Fruit fly (Drosophila melanogaster) whole organism, adult: Measurements from ENCODE around the gene eRF1.
A peak's percentile ranks its signal among the peaks of the same experiment; 100 is the strongest.

Experiments used
- CG11617 ChIP-seq: fragments of 200-800 bp; sonication (Bioruptor generic); optimal IDR thresholded peaks from 2 replicates; lab custom pipeline; 2017; ENCODE audit warnings: mild to moderate bottlenecking, missing biosample characterization, missing genetic modification reagents, missing genetic modification characterization
- CG12768 ChIP-seq: fragments of 200-800 bp; sonication (Bioruptor generic); optimal IDR thresholded peaks from 2 replicates; lab custom pipeline; 2017; ENCODE audit warnings: missing biosample characterization, missing genetic modification characterization, mild to moderate bottlenecking, moderate library complexity, missing genetic modification reagents
- CG14711 ChIP-seq: fragments of 200-800 bp; sonication (Bioruptor generic); optimal IDR thresholded peaks from 2 replicates; lab custom pipeline; 2018; ENCODE audit warnings: missing biosample characterization, mild to moderate bottlenecking, missing genetic modification characterization, moderate library complexity
- CG1620 ChIP-seq: fragments of 200-800 bp; sonication (Bioruptor generic); optimal IDR thresholded peaks from 2 replicates; lab custom pipeline; 2016; ENCODE audit warnings: missing biosample characterization, missing genetic modification characterization
- CG33017 ChIP-seq: fragments of 200-800 bp; sonication (Bioruptor generic); optimal IDR thresholded peaks from 2 replicates; lab custom pipeline; 2018; ENCODE audit warnings: missing biosample characterization, mild to moderate bottlenecking, missing genetic modification characterization, moderate library complexity
- CG5204 ChIP-seq: fragments of 200-800 bp; sonication (Bioruptor generic); optimal IDR thresholded peaks from 2 replicates; lab custom pipeline; 2016; ENCODE audit warnings: missing biosample characterization, missing genetic modification characterization
- CG7045 ChIP-seq: fragments of 200-800 bp; sonication (Bioruptor generic); optimal IDR thresholded peaks from 2 replicates; lab custom pipeline; 2017; ENCODE audit warnings: missing biosample characterization, mild to moderate bottlenecking, missing genetic modification characterization
- CG7101 ChIP-seq: fragments of 200-800 bp; sonication (Bioruptor generic); optimal IDR thresholded peaks from 2 replicates; lab custom pipeline; 2018; ENCODE audit warnings: missing biosample characterization, mild to moderate bottlenecking, missing genetic modification characterization, moderate library complexity
- Clk ChIP-seq: fragments of 200-800 bp; sonication (Bioruptor generic); optimal IDR thresholded peaks from 2 replicates; lab custom pipeline; 2017; ENCODE audit warnings: missing biosample characterization, missing genetic modification characterization
- Crg-1 ChIP-seq: fragments of 200-800 bp; sonication (Bioruptor generic); optimal IDR thresholded peaks from 2 replicates; lab custom pipeline; 2016; ENCODE audit warnings: missing biosample characterization, missing genetic modification characterization
- Hr96 ChIP-seq: fragments of 200-800 bp; sonication (Bioruptor generic); optimal IDR thresholded peaks from 2 replicates; lab custom pipeline; 2016; ENCODE audit warnings: missing biosample characterization, missing genetic modification characterization
- Mnt ChIP-seq: fragments of 200-800 bp; sonication (Bioruptor generic); optimal IDR thresholded peaks from 2 replicates; lab custom pipeline; 2016; ENCODE audit warnings: missing biosample characterization, mild to moderate bottlenecking, missing genetic modification characterization
- bab1 ChIP-seq: fragments of 200-800 bp; sonication (Bioruptor generic); optimal IDR thresholded peaks from 3 replicates; lab custom pipeline; 2019; ENCODE audit warnings: missing biosample characterization, mild to moderate bottlenecking, missing genetic modification characterization, moderate library complexity
- cic ChIP-seq: fragments of 200-800 bp; sonication (Bioruptor generic); optimal IDR thresholded peaks from 2 replicates; lab custom pipeline; 2017; ENCODE audit warnings: missing biosample characterization, mild to moderate bottlenecking, missing genetic modification characterization, moderate library complexity
- cnc ChIP-seq, 2 experiments: fragments of >200 bp; optimal IDR thresholded peaks; 2 replicates each; lab custom pipeline; 2017
- kay ChIP-seq: fragments of 200-800 bp; sonication (Bioruptor generic); peaks from one replicate; lab custom pipeline; 2016; ENCODE audit warnings: missing biosample characterization, missing genetic modification characterization, borderline replicate concordance
- ovo ChIP-seq: fragments of 200-800 bp; sonication (Bioruptor generic); optimal IDR thresholded peaks from 2 replicates; lab custom pipeline; 2016; ENCODE audit warnings: missing biosample characterization, missing genetic modification characterization
- pad ChIP-seq: fragments of 200-800 bp; sonication (Bioruptor generic); optimal IDR thresholded peaks from 3 replicates; lab custom pipeline; 2017; ENCODE audit warnings: missing biosample characterization, missing genetic modification characterization, mild to moderate bottlenecking, moderate library complexity, missing genetic modification reagents
- tj ChIP-seq: fragments of 200-800 bp; sonication (Bioruptor generic); optimal IDR thresholded peaks from 3 replicates; lab custom pipeline; 2017; ENCODE audit warnings: missing biosample characterization, mild to moderate bottlenecking, missing genetic modification characterization, moderate library complexity
- toe ChIP-seq: fragments of 200-800 bp; sonication (Bioruptor generic); optimal IDR thresholded peaks from 2 replicates; lab custom pipeline; 2016; ENCODE audit warnings: missing biosample characterization, missing genetic modification characterization

The eRF1 gene

dm6 chr3L:20309758-20310733, 38.1 kb upstream of the eRF1 start:
- TF ChIP-seq CG5204 (GFP tag; lab: Kevin White, UChicago) (no peak), CG1620 (GFP tag; lab: Kevin White, UChicago) (peak; percentile 77), Hr96 (no peak), CG7045 (GFP tag; lab: Kevin White, UChicago) (no peak), CG7101 (tag; lab: Kevin White, UChicago) (peak; percentile 53), bab1 (peak; percentile 66), Mnt (GFP tag; lab: Kevin White, UChicago) (peak; percentile 20), cnc (optimal IDR thresholded peaks at IDR 0.05; lab: Kevin White, UChicago) (no peak), tj (no peak), pad (GFP tag; lab: Kevin White, UChicago) (peak; percentile 68), CG33017 (no peak), toe (GFP tag; lab: Kevin White, UChicago) (no peak), ovo (peak; percentile 5), kay (GFP tag; lab: Kevin White, UChicago) (no peak), CG11617 (GFP tag; lab: Kevin White, UChicago) (no peak), cic (GFP tag; lab: Kevin White, UChicago) (no peak), Clk (GFP tag; lab: Kevin White, UChicago) (no peak), Crg-1 (GFP tag; lab: Kevin White, UChicago) (peak; percentile 73), CG14711 (peak; percentile 44), CG12768 (GFP tag; lab: Kevin White, UChicago) (no peak)

- TF ChIP-seq CG5204 (GFP tag; lab: Kevin White, UChicago) (no peak), ovo (peak; percentile 15), CG11617 (GFP tag; lab: Kevin White, UChicago) (no peak), CG33017 (no peak), kay (GFP tag; lab: Kevin White, UChicago) (no peak), cic (GFP tag; lab: Kevin White, UChicago) (no peak), tj (peak; percentile 6), Crg-1 (GFP tag; lab: Kevin White, UChicago) (peak; percentile 63), CG7101 (tag; lab: Kevin White, UChicago) (peak; percentile 45), CG7045 (GFP tag; lab: Kevin White, UChicago) (no peak), Clk (GFP tag; lab: Kevin White, UChicago) (no peak), cnc (optimal IDR thresholded peaks at IDR 0.05; lab: Kevin White, UChicago) (no peak), toe (GFP tag; lab: Kevin White, UChicago) (peak; percentile 15), CG14711 (peak; percentile 43), Hr96 (peak; percentile 29), pad (GFP tag; lab: Kevin White, UChicago) (peak; percentile 18), bab1 (peak; percentile 43), CG12768 (GFP tag; lab: Kevin White, UChicago) (no peak), CG1620 (GFP tag; lab: Kevin White, UChicago) (peak; percentile 71), Mnt (GFP tag; lab: Kevin White, UChicago) (peak; percentile 29)
These were observed 34.7 kb upstream of the eRF1 start, which contains the start of gene alphaSnap for dm6 chr3L:20313469-20313868. TSS of gene alphaSnap (plus strand) at chr3L:20313632.

- TF ChIP-seq CG11617 (GFP tag; lab: Kevin White, UChicago), result no peak
- peak; percentile 60 for TF ChIP-seq Mnt (GFP tag; lab: Kevin White, UChicago)
- no peak for TF ChIP-seq cnc (optimal IDR thresholded peaks at IDR 0.05; lab: Kevin White, UChicago)
- TF ChIP-seq kay (GFP tag; lab: Kevin White, UChicago), result peak; percentile 64
- peak; percentile 80 for TF ChIP-seq CG12768 (GFP tag; lab: Kevin White, UChicago)
- peak; percentile 4 for TF ChIP-seq toe (GFP tag; lab: Kevin White, UChicago)
- TF ChIP-seq CG33017, result peak; percentile 23
- no peak for TF ChIP-seq Clk (GFP tag; lab: Kevin White, UChicago)
- TF ChIP-seq bab1, result no peak
- TF ChIP-seq cic (GFP tag; lab: Kevin White, UChicago), result peak; percentile 78
- no peak for TF ChIP-seq CG7045 (GFP tag; lab: Kevin White, UChicago)
These were observed 31.1 kb upstream of the eRF1 start, which contains the start of gene Spn77Ba for dm6 chr3L:20316956-20317589. TSS of gene Spn77Ba (plus strand) at chr3L:20317190.

dm6 chr3L:20317751-20318150, 30.4 kb upstream of the eRF1 start:
- TF ChIP-seq toe (GFP tag; lab: Kevin White, UChicago) (no peak), pad (GFP tag; lab: Kevin White, UChicago) (no peak), cnc (optimal IDR thresholded peaks at IDR 0.05; lab: Kevin White, UChicago) (no peak), CG7101 (tag; lab: Kevin White, UChicago) (no peak), CG12768 (GFP tag; lab: Kevin White, UChicago) (no peak), Clk (GFP tag; lab: Kevin White, UChicago) (no peak), Hr96 (no peak), CG7045 (GFP tag; lab: Kevin White, UChicago) (no peak), CG33017 (no peak), CG14711 (no peak), CG1620 (GFP tag; lab: Kevin White, UChicago) (no peak), Crg-1 (GFP tag; lab: Kevin White, UChicago) (no peak), cic (GFP tag; lab: Kevin White, UChicago) (peak; percentile 79), kay (GFP tag; lab: Kevin White, UChicago) (peak; percentile 36), CG5204 (GFP tag; lab: Kevin White, UChicago) (no peak), ovo (no peak), Mnt (GFP tag; lab: Kevin White, UChicago) (no peak)
